Fruit fly (Drosophila melanogaster) S2 (cell line): ENCODE measurements around the gene Blos3.
A peak's percentile ranks its signal among the peaks of the same experiment; 100 is the strongest.

Experiments
- CG8478 ChIP-seq: fragments of >200 bp; optimal IDR thresholded peaks from 2 replicates; lab custom pipeline; 2018
- CTCF ChIP-seq, 2 experiments: fragments of >200 bp; optimal IDR thresholded peaks; 2 replicates each; lab custom pipeline; 2018

Gene Blos3

DNA sequence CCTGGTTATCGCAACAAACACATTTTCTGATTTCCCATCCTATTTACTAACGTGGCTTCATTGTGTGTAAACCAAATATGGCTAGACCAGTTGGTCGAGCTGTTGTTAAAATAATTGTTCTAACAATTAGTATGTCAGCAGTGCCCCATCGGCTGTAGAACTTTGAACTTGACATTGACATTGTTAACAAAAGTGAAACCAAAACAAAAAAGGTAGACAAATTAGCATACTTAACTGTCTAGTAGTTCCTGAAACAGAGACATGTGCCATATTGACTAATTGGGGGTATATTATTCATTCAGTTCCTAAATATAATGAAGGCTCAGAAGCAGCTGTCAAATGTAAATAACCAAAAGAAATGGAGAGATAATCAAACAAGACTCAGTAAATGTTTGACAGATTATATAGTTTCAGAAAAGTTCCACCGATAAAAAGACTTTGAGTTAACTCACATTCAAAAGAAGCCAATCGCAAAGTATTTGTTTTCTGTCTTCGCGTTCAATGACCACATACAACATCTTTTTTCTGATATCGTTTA lies 32.2 kb upstream of the Blos3 start:
- TF ChIP-seq CTCF (optimal IDR thresholded peaks at IDR 0.05; lab: Kevin White, UChicago), result no peak
- TF ChIP-seq CG8478 (lab: Kevin White, UChicago), result no peak

DNA sequence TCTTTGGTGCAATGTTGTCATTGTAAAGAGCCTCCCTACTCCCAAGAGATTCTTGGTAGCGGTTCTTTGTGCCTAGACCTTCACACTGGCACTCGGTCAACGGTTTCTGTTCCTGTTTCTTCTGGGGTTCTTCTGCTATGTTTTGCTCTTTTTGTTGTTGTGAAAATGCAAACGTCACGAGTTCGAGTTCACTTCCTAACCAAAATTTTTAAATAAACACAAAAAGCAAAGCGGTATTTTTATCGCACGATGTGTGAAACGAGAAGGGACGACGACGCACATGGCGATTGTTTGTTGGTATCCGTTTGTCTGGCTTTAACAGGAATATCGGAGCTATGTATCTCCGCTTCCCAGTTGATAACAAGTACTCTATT lies 30.0 kb upstream of the Blos3 start:
- TF ChIP-seq CG8478 (lab: Kevin White, UChicago) (no peak), CTCF (optimal IDR thresholded peaks at IDR 0.05; lab: Kevin White, UChicago) (no peak)

dm6 chr3L:18840370-18841007 lies 29.5 kb upstream of the Blos3 start:
- TF ChIP-seq CG8478 (lab: Kevin White, UChicago), result no peak
- no peak for TF ChIP-seq CTCF (optimal IDR thresholded peaks at IDR 0.05; lab: Kevin White, UChicago)

- TF ChIP-seq CTCF (optimal IDR thresholded peaks at IDR 0.05; lab: Kevin White, UChicago) (peak in 1 of 2 experiments; percentile 46), CG8478 (lab: Kevin White, UChicago) (no peak)
These were observed 28.8 kb upstream of the Blos3 start for dm6 chr3L:18841269-18841668.

DNA sequence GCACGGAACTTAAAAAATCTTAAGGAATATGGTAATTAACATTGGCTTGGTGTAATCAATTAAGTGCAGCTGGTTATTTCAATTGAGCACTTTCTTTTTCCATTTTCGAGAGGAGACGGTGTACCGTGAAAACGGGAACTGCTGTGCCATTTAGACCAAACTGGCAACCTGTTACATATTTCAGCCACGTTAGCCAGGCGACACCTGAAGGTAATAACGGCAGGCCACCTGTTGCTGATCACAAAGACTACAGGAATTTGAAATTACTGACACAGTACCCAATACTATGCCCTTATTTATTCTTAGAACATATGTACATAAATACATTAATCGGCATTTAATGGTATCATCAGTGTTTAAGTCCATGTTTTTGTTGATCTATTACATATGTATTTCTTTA lies 27.8 kb upstream of the Blos3 start:
- TF ChIP-seq CTCF (optimal IDR thresholded peaks at IDR 0.05; lab: Kevin White, UChicago), result peak; percentile 53 to 61
- no peak for TF ChIP-seq CG8478 (lab: Kevin White, UChicago)

DNA sequence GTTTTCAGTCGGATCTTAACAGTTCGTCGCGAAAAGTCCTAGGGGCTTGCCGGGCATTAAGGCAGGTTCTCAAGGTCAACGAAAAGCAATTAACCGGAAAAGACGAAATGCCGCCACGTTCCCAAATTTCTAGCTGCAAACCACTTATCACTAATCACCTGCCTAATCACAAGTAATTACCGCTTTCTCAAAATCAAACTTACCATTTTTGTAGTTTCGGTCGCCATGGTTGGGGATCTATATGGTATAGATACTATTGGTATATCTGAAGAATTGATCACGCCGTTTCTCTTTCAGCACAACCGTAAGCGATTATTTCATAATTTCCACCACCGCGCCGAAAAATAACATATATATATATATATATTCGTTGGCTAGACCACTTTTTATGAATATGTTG lies 24.2 kb upstream of the Blos3 start:
- TF ChIP-seq CG8478 (lab: Kevin White, UChicago), result no peak
- no peak for TF ChIP-seq CTCF (optimal IDR thresholded peaks at IDR 0.05; lab: Kevin White, UChicago)

dm6 chr3L:18846233-18846271 lies 24.0 kb upstream of the Blos3 start, which contains the start of gene Indy:
TSS of gene Indy (minus strand) at chr3L:18846267.
- TF ChIP-seq CTCF (optimal IDR thresholded peaks at IDR 0.05; lab: Kevin White, UChicago) (no peak), CG8478 (lab: Kevin White, UChicago) (no peak)

DNA sequence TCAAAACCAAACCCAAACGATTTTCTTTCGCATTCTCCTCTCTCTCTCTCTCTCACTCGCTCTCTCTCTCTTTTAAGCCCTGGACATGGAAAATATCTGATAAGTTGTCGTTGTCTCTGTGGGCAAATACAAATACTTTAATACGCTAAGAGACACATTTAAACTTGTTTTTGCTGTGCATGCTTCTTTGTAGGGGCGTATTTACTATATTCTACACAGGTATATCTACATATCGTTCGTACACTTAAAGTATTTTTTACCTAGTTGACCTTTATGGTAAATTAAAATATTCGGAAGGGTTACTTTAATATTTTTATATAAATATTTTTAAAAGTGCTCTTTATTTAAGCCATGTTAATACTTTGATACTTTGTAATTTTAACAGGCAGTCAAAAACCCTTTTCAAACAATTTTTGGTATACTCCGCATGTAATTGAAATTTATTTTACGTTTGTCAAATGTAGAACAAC lies 23.7 kb upstream of the Blos3 start:
- no peak for TF ChIP-seq CTCF (optimal IDR thresholded peaks at IDR 0.05; lab: Kevin White, UChicago)
- no peak for TF ChIP-seq CG8478 (lab: Kevin White, UChicago)

DNA sequence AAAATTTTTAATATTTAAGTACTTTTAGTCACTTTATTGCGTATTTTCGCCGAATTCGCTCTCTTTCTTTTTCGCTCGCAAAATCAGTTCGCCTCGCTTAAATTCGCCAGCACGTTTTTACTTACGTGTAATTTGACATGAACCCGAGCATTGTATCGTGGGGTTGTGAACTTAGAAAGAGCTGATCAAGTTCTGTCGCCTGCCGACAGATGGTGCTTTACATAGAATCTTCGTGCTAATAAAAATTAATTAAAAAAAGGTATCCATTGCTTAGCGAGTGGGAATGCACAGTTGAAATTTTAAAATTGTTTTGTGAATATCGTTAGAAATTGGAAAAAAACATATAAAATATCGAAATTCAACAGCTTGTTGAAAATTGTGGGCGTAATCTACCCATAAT lies 21.6 kb upstream of the Blos3 start:
- TF ChIP-seq CG8478 (lab: Kevin White, UChicago), result no peak
- peak; percentile 93 to 98 for TF ChIP-seq CTCF (optimal IDR thresholded peaks at IDR 0.05; lab: Kevin White, UChicago)

DNA sequence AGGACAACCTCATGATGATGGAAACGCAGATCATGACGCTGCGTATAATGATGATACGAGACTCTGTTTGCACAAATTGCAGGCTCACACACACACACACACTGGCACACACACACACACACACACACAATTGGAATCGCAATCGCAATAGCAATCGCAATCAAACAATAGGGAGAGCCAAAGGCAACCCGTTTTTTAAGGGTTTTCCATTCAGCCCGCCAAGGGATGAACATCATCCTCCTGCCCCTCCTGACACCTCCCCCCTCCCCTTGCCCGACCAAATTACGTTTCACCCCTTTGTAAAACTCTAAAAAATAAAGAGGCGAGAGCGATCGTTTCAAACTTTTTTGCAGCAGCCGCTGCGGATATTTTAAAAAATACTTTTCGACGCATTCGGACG lies 17.8 kb upstream of the Blos3 start:
- TF ChIP-seq CTCF (optimal IDR thresholded peaks at IDR 0.05; lab: Kevin White, UChicago) (no peak), CG8478 (lab: Kevin White, UChicago) (no peak)

- TF ChIP-seq CG8478 (lab: Kevin White, UChicago) (no peak), CTCF (optimal IDR thresholded peaks at IDR 0.05; lab: Kevin White, UChicago) (no peak)
These were observed 16.6 kb upstream of the Blos3 start for dm6 chr3L:18853439-18853838.

DNA sequence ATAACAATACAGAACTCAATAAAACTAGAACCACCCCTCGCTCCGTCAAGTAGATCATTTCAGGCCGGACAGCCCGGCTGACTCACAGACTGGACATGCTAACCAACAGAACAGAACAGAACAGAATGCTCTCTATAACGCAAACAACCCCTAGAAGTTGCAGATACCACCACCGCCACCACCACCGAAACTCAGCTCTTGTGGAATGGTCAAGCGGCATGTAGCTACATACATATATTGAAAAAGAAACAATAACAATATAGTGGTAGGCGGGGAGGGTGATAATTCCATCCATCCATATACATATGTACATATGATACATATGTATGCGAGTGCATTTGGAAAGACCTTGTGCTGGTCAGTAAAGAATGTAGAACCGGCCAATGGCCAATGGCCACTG lies 15.6 kb upstream of the Blos3 start:
- TF ChIP-seq CTCF (optimal IDR thresholded peaks at IDR 0.05; lab: Kevin White, UChicago) (no peak), CG8478 (lab: Kevin White, UChicago) (no peak)

DNA sequence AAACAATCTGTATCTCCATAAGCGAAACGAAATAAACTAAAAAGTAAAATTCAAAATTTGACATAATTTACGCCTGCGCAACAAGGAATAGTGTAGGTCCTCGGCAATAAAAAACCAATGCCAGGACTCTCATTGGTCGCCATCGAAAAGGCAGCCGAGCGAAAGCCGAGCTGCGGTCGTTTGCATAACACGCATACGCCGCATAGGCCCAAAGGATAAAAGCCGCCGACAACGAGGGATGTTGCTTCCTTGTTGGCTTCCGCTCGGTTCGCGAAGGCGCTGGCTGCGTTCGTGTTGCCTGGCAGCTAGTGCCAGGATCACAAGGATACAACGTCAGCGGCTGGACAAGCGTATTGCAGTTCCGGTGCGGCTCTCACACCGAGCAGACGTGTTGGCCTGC lies 9.6 kb upstream of the Blos3 start:
- TF ChIP-seq CG8478 (lab: Kevin White, UChicago) (no peak), CTCF (optimal IDR thresholded peaks at IDR 0.05; lab: Kevin White, UChicago) (no peak)

DNA sequence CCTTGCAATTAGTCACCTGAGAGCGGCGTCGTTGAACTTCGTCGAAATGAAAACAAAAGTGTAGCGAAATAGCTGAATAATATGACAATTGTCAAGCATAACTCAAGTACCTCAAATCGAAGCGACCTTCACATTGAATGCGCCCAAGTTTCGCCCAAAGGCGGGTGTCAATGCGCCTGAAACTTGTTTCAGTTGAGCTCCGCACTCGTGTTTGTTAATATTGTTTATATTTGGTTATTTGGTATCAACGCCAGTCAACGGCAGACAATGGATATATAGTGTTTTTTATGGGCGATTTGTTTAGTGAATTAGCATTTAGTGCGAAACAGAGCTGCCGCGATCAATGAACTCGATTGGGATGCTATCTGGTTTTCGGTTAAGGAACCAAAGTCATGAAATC lies 8.1 kb upstream of the Blos3 start:
- TF ChIP-seq CTCF (optimal IDR thresholded peaks at IDR 0.05; lab: Kevin White, UChicago), result no peak
- no peak for TF ChIP-seq CG8478 (lab: Kevin White, UChicago)

DNA sequence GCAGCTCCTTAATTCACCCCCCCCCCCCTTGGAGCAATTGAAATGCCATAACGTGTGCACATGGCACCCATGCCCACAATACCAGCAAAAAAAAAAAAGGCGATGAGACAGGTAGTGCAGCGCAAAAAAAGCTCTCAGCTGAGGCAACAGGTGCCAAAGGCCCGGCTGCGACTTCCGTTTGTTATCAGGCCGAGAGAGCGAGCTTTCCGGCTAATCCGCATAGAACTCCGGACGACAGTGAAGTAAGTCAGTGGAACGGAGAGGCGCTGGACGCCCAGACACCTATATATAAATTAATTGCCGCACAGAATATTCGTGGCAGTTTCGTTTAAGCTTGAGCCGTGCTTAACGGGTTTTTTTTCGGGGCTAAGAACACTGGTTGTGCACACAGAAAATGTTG lies 6.7 kb upstream of the Blos3 start, which contains the start of gene CG6865:
CG6865 (plus strand) TSS at position 321 of the 400 bp plus-strand sequence.
- TF ChIP-seq CTCF (optimal IDR thresholded peaks at IDR 0.05; lab: Kevin White, UChicago), result no peak
- no peak for TF ChIP-seq CG8478 (lab: Kevin White, UChicago)
